Worm (Caenorhabditis elegans) whole organism, L4 larva: ENCODE measurements around the gene spcs-3.

Source experiments
- F49E8.2 ChIP-seq: sonication (generic microtip); optimal IDR thresholded peaks from 2 replicates; lab custom pipeline; 2016; ENCODE audit warnings: missing compliant biosample characterization, mild to moderate bottlenecking, missing genetic modification characterization, borderline replicate concordance
- ceh-32 ChIP-seq: sonication (generic microtip); optimal IDR thresholded peaks from 2 replicates; lab custom pipeline; 2016; ENCODE audit warnings: mild to moderate bottlenecking, missing genetic modification characterization, missing compliant biosample characterization; ENCODE audit not compliant: poor library complexity
- dpl-1 ChIP-seq: fragments of 150-350 bp; optimal IDR thresholded peaks from 2 replicates; lab custom pipeline; 2014; ENCODE audit warnings: missing biosample characterization, missing genetic modification reagents, missing genetic modification characterization
- jun-1 ChIP-seq: fragments of 150-350 bp; optimal IDR thresholded peaks from 2 replicates; lab custom pipeline; 2014; ENCODE audit warnings: missing biosample characterization, missing genetic modification reagents, missing genetic modification characterization

DNA sequence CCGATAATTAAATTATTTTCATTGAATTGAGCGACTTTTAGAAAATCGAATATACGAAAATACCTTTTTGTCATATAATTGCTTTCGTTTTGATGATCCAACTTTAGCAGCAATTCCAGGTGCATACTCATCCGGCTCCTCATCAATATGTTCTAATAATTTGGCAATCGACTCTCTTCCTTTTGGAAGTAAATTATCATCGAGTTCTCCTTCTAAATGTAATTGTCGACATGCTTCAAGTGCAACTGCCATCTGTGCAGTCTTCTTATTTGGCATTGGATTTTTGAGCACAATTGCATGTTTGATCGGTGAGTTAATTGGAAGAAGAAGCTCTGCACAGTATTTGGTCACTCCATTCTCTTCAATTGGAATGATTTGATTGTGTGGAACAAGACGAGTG is 32.4 kb downstream of the spcs-3 start:
- TF ChIP-seq F49E8.2 (tag; lab: Kevin White, UChicago) (no peak), ceh-32 (no peak), dpl-1 (no peak), jun-1 (tag; lab: Kevin White, UChicago) (no peak)
